In genomic region chr2L:7260251-7260650, dm6 we compare ENCODE assay signal across 4 fruit fly cellular contexts.
A peak's percentile ranks its signal among the peaks of the same experiment; 100 is the strongest.
TF ChIP-seq lines count a peak whose summit lies in the region.

No protein-coding gene starts in this region.

- TF ChIP-seq CTCF in whole organism, embryonic (GFP tag; optimal IDR thresholded peaks at IDR 0.05; lab: Kevin White, UChicago) = no peak

TF ChIP-seq in whole organism, adult, 20 proteins besides CTCF, POLR2A, EP300 and RAD21:
- TF ChIP-seq CG33017 (tag; optimal IDR thresholded peaks at IDR 0.05; lab: Kevin White, UChicago) (no peak), kay (GFP tag; lab: Kevin White, UChicago; ENCODE audit: borderline replicate concordance) (peak; percentile 72)
TF ChIP-seq in whole organism, adult: peak in this region for 1.

TF ChIP-seq in whole organism, embryonic, 481 proteins besides CTCF, POLR2A, EP300 and RAD21 (continues in another document):
- TF ChIP-seq E2f2 (GFP tag; IDR thresholded peaks at IDR 0.05; lab: Robert Waterston, UW) (no peak), br (optimal IDR thresholded peaks at IDR 0.05; lab: Kevin White, UChicago) (no peak), Camta (GFP tag; optimal IDR thresholded peaks at IDR 0.05; lab: Kevin White, UChicago) (no peak), C15 (GFP tag; IDR thresholded peaks at IDR 0.05; lab: Robert Waterston, UW) (no peak), CG11695 (GFP tag; IDR thresholded peaks at IDR 0.05; lab: Robert Waterston, UW) (no peak), cg (GFP tag; optimal IDR thresholded peaks at IDR 0.05; lab: Kevin White, UChicago) (peak; percentile 13), jumu (GFP tag; optimal IDR thresholded peaks at IDR 0.05; lab: Kevin White, UChicago) (no peak), Dip3 (GFP tag; optimal IDR thresholded peaks at IDR 0.05; lab: Kevin White, UChicago) (no peak), CG17385 (GFP tag; optimal IDR thresholded peaks at IDR 0.05; lab: Kevin White, UChicago) (no peak), Eip74EF (GFP tag; optimal IDR thresholded peaks at IDR 0.05; lab: Kevin White, UChicago) (no peak), CG1529 (GFP tag; optimal IDR thresholded peaks at IDR 0.05; lab: Kevin White, UChicago) (peak; percentile 8), Sox100B (GFP tag; optimal IDR thresholded peaks at IDR 0.05; lab: Kevin White, UChicago) (no peak), Stat92E (GFP tag; optimal IDR thresholded peaks at IDR 0.05; lab: Kevin White, UChicago) (no peak), gem (tag; optimal IDR thresholded peaks at IDR 0.05; lab: Kevin White, UChicago) (peak; percentile 15), gcm2 (GFP tag; optimal IDR thresholded peaks at IDR 0.05; lab: Kevin White, UChicago) (no peak), CG7372 (GFP tag; IDR thresholded peaks at IDR 0.05; lab: Robert Waterston, UW) (no peak), mam (GFP tag; optimal IDR thresholded peaks at IDR 0.05; lab: Kevin White, UChicago) (no peak), CG18011 (GFP tag; optimal IDR thresholded peaks at IDR 0.05; lab: Kevin White, UChicago) (no peak), zen2 (GFP tag; IDR thresholded peaks at IDR 0.05; lab: Robert Waterston, UW; ENCODE audit: partially characterized antibody) (no peak), E2f1 (GFP tag; IDR thresholded peaks at IDR 0.05; lab: Robert Waterston, UW) (0 out of 2 replicates have a peak, but pooled peaks have one; percentile 13), CG10979 (tag; optimal IDR thresholded peaks at IDR 0.05; lab: Kevin White, UChicago) (peak; percentile 7), dysf (GFP tag; IDR thresholded peaks at IDR 0.05; lab: Robert Waterston, UW) (no peak), luna (GFP tag; optimal IDR thresholded peaks at IDR 0.05; lab: Kevin White, UChicago) (no peak), sens (GFP tag; lab: Kevin White, UChicago) (peak; percentile 79), Atf-2 (GFP tag; optimal IDR thresholded peaks at IDR 0.05; lab: Kevin White, UChicago) (no peak), hb (GFP tag; IDR thresholded peaks at IDR 0.05; lab: Robert Waterston, UW; ENCODE audit: partially characterized antibody) (no peak), bab2 (GFP tag; optimal IDR thresholded peaks at IDR 0.05; lab: Kevin White, UChicago) (no peak), gsb-n (tag; optimal IDR thresholded peaks at IDR 0.05; lab: Kevin White, UChicago) (no peak), abd-A (tag; optimal IDR thresholded peaks at IDR 0.05; lab: Kevin White, UChicago) (no peak), otp (GFP tag; IDR thresholded peaks at IDR 0.05; lab: Robert Waterston, UW) (no peak), CG1647 (GFP tag; optimal IDR thresholded peaks at IDR 0.05; lab: Kevin White, UChicago) (no peak)

TF ChIP-seq in whole organism, prepupa, 60 proteins besides CTCF, POLR2A, EP300 and RAD21:
- TF ChIP-seq CG32006 (GFP tag; optimal IDR thresholded peaks at IDR 0.05; lab: Kevin White, UChicago) (peak; percentile 45), CG7368 (GFP tag; optimal IDR thresholded peaks at IDR 0.05; lab: Kevin White, UChicago) (no peak), CG15336 (GFP tag; IDR thresholded peaks at IDR 0.05; lab: Robert Waterston, UW) (peak; percentile 27; the same call in 1 of the 2 replicates), Eip78C (GFP tag; lab: Kevin White, UChicago) (peak; percentile 57), CG6792 (GFP tag; optimal IDR thresholded peaks at IDR 0.05; lab: Kevin White, UChicago) (no peak), salr (GFP tag; optimal IDR thresholded peaks at IDR 0.05; lab: Kevin White, UChicago) (no peak), CG6808 (GFP tag; optimal IDR thresholded peaks at IDR 0.05; lab: Kevin White, UChicago) (no peak), Gug (GFP tag; IDR thresholded peaks at IDR 0.05; lab: Robert Waterston, UW) (no peak)
TF ChIP-seq in whole organism, prepupa: peak in this region for 3.

TF ChIP-seq in whole organism, pupa, 21 proteins besides CTCF, POLR2A, EP300 and RAD21:
- TF ChIP-seq CG4496 (GFP tag; IDR thresholded peaks at IDR 0.05; lab: Robert Waterston, UW) (no peak), Ets98B (GFP tag; IDR thresholded peaks at IDR 0.05; lab: Robert Waterston, UW) (0 out of 2 replicates have a peak, but pooled peaks have one; percentile 6), CG17806 (tag; optimal IDR thresholded peaks at IDR 0.05; lab: Kevin White, UChicago) (no peak)
